Worm (Caenorhabditis elegans) whole organism, L1 larva: ENCODE results near the gene wht-7.
A peak's percentile ranks its signal among the peaks of the same experiment; 100 is the strongest.

Experiments used
- C16A3.4 ChIP-seq: fragments of 150-350 bp; optimal IDR thresholded peaks from 2 replicates; lab custom pipeline; 2014; ENCODE audit warnings: missing biosample characterization, missing genetic modification characterization
- Y116A8C.19 ChIP-seq: sonication (generic microtip); optimal IDR thresholded peaks from 2 replicates; lab custom pipeline; 2016; ENCODE audit warnings: missing compliant biosample characterization, missing genetic modification characterization, borderline replicate concordance
- alr-1 ChIP-seq: fragments of 200-800 bp; sonication (Bioruptor generic); optimal IDR thresholded peaks from 2 replicates; lab custom pipeline; 2018; ENCODE audit warnings: borderline replicate concordance, mild to moderate bottlenecking, missing genetic modification characterization, missing compliant biosample characterization
- ama-1 ChIP-seq: fragments of 150-350 bp; optimal IDR thresholded peaks from 2 replicates; lab custom pipeline; 2014
- blmp-1 ChIP-seq: fragments of 150-350 bp; optimal IDR thresholded peaks from 2 replicates; lab custom pipeline; 2014; ENCODE audit warnings: missing biosample characterization, missing genetic modification characterization
- ceh-82 ChIP-seq, 3 experiments: fragments of 150-350 bp in 1 of 3; sonication (generic microtip) in 2 of 3; optimal IDR thresholded peaks; 2 replicates each; lab custom pipeline; 2014 to 2017; ENCODE audit warnings: missing biosample characterization in 3 of 3, missing genetic modification characterization in 3 of 3
- ceh-88 ChIP-seq: fragments of 200-800 bp; sonication (Bioruptor generic); IDR thresholded peaks from 2 replicates; pipeline ENCODE4 v1.3.6; 2022; ENCODE audit warnings: missing genetic modification characterization, missing compliant biosample characterization
- ces-1 ChIP-seq: fragments of 150-350 bp; optimal IDR thresholded peaks from 2 replicates; lab custom pipeline; 2014; ENCODE audit warnings: missing biosample characterization, missing genetic modification reagents, missing genetic modification characterization
- dpl-1 ChIP-seq, 3 experiments: fragments of 150-350 bp in 2 of 3; sonication (generic microtip) in 1 of 3; optimal IDR thresholded peaks; 2 replicates each; lab custom pipeline; 2014 to 2017; ENCODE audit warnings: missing biosample characterization in 3 of 3, missing genetic modification characterization in 3 of 3, missing genetic modification reagents in 3 of 3
- efl-1 ChIP-seq, 4 experiments: fragments of 150-350 bp; optimal IDR thresholded peaks in 3 of 4; peaks in 1 of 4; 1 replicate in 1 of 4; 2 replicates in 3 of 4; lab custom pipeline; 2014; ENCODE audit warnings: missing biosample characterization in 2 of 4, missing genetic modification characterization in 2 of 4, missing genetic modification reagents in 2 of 4
- egl-13 ChIP-seq: sonication (generic microtip); optimal IDR thresholded peaks from 2 replicates; lab custom pipeline; 2016; ENCODE audit warnings: missing genotype, missing genetic modification reagents, missing genetic modification characterization, missing compliant biosample characterization
- egl-27 ChIP-seq, 2 experiments: fragments of 150-350 bp in 1 of 2; sonication (generic microtip); optimal IDR thresholded peaks; 3 replicates each; lab custom pipeline; 2017 to 2018; ENCODE audit warnings: missing biosample characterization in 2 of 2, missing genetic modification characterization in 2 of 2, missing genetic modification reagents in 2 of 2
- elt-3 ChIP-seq, 6 experiments: fragments of 150-350 bp in 1 of 6; sonication (generic microtip); optimal IDR thresholded peaks; 2 replicates each; lab custom pipeline; 2017 to 2018; ENCODE audit warnings: missing biosample characterization in 6 of 6, missing genetic modification characterization in 6 of 6, inconsistent platforms in 1 of 6
- ets-5 ChIP-seq: fragments of 200-800 bp; sonication (Bioruptor generic); IDR thresholded peaks from 2 replicates; pipeline ENCODE4 v1.3.6; 2022; ENCODE audit warnings: missing genetic modification characterization, missing compliant biosample characterization
- fkh-10 ChIP-seq: sonication (generic microtip); optimal IDR thresholded peaks from 2 replicates; lab custom pipeline; 2017; ENCODE audit warnings: missing biosample characterization, missing genetic modification reagents, missing genetic modification characterization
- fkh-4 ChIP-seq: sonication (generic microtip); optimal IDR thresholded peaks from 2 replicates; lab custom pipeline; 2016; ENCODE audit warnings: missing compliant biosample characterization, missing genetic modification characterization, borderline replicate concordance
- fos-1 ChIP-seq: fragments of 150-350 bp; optimal IDR thresholded peaks from 2 replicates; lab custom pipeline; 2014; ENCODE audit warnings: missing biosample characterization, missing genetic modification characterization
- grh-1 ChIP-seq: fragments of 200-800 bp; sonication (Bioruptor generic); IDR thresholded peaks from 2 replicates; pipeline ENCODE4 v1.3.6; 2022; ENCODE audit warnings: missing genetic modification reagents, missing genetic modification characterization, missing compliant biosample characterization
- irx-1 ChIP-seq: sonication (generic microtip); optimal IDR thresholded peaks from 2 replicates; lab custom pipeline; 2016; ENCODE audit warnings: missing genetic modification characterization, missing compliant biosample characterization
- jun-1 ChIP-seq: fragments of 150-350 bp; optimal IDR thresholded peaks from 2 replicates; lab custom pipeline; 2014; ENCODE audit warnings: missing biosample characterization, missing genetic modification reagents, missing genetic modification characterization
- lin-13 ChIP-seq: fragments of 150-350 bp; optimal IDR thresholded peaks from 2 replicates; lab custom pipeline; 2014; ENCODE audit warnings: missing biosample characterization, missing genetic modification reagents, missing genetic modification characterization
- lin-14 ChIP-seq: fragments of 200-800 bp; sonication (Bioruptor generic); optimal IDR thresholded peaks from 2 replicates; lab custom pipeline; 2018; ENCODE audit warnings: mild to moderate bottlenecking, missing genetic modification characterization, moderate library complexity, missing compliant biosample characterization
- lin-35 ChIP-seq, 2 experiments: fragments of 150-350 bp; optimal IDR thresholded peaks; 2 replicates each; lab custom pipeline; 2014; ENCODE audit warnings: missing biosample characterization in 2 of 2, missing genetic modification characterization in 2 of 2, missing genetic modification reagents in 2 of 2
- lin-39 ChIP-seq: fragments of 150-350 bp; optimal IDR thresholded peaks from 2 replicates; lab custom pipeline; 2014; ENCODE audit warnings: missing biosample characterization, missing genetic modification reagents, missing genetic modification characterization
- lir-3 ChIP-seq: sonication (generic microtip); optimal IDR thresholded peaks from 2 replicates; lab custom pipeline; 2016; ENCODE audit warnings: mild to moderate bottlenecking, missing genetic modification characterization, moderate library complexity, missing compliant biosample characterization; ENCODE audit not compliant: poor library complexity
- lsy-2 ChIP-seq, 2 experiments: fragments of 150-350 bp; optimal IDR thresholded peaks; 2 replicates each; lab custom pipeline; 2014; ENCODE audit warnings: missing biosample characterization in 2 of 2, missing genetic modification characterization in 2 of 2
- mdl-1 ChIP-seq, 2 experiments: fragments of 150-350 bp; optimal IDR thresholded peaks; 2 replicates each; lab custom pipeline; 2014 to 2017; ENCODE audit warnings: missing biosample characterization in 2 of 2, missing genetic modification characterization in 2 of 2, inconsistent platforms in 1 of 2
- mep-1 ChIP-seq: fragments of 150-350 bp; optimal IDR thresholded peaks from 2 replicates; lab custom pipeline; 2014; ENCODE audit warnings: missing biosample characterization, missing genetic modification characterization
- nhr-19 ChIP-seq: fragments of 200-800 bp; sonication (Bioruptor generic); conservative IDR thresholded peaks from 2 replicates; pipeline ENCODE4 v1.3.6; 2022; ENCODE audit warnings: missing genetic modification characterization, missing compliant biosample characterization
- nhr-20 ChIP-seq: sonication (generic microtip); optimal IDR thresholded peaks from 2 replicates; lab custom pipeline; 2016; ENCODE audit warnings: mild to moderate bottlenecking, missing genetic modification characterization, missing compliant biosample characterization
- nhr-237 ChIP-seq: fragments of 150-350 bp; optimal IDR thresholded peaks from 2 replicates; lab custom pipeline; 2014; ENCODE audit warnings: missing biosample characterization, missing genetic modification characterization
- nhr-28 ChIP-seq: fragments of 150-350 bp; optimal IDR thresholded peaks from 2 replicates; lab custom pipeline; 2014; ENCODE audit warnings: missing biosample characterization, missing genetic modification characterization
- nhr-47 ChIP-seq: sonication (generic microtip); optimal IDR thresholded peaks from 2 replicates; lab custom pipeline; 2016; ENCODE audit warnings: mild to moderate bottlenecking, missing genetic modification characterization, moderate library complexity, missing compliant biosample characterization
- nhr-71 ChIP-seq: sonication (generic microtip); optimal IDR thresholded peaks from 2 replicates; lab custom pipeline; 2016; ENCODE audit warnings: mild to moderate bottlenecking, missing genetic modification characterization, moderate library complexity, missing compliant biosample characterization
- nhr-77 ChIP-seq: fragments of 150-350 bp; optimal IDR thresholded peaks from 2 replicates; lab custom pipeline; 2014; ENCODE audit warnings: missing biosample characterization, missing genetic modification characterization
- nhr-85 ChIP-seq: sonication (generic microtip); peaks from one replicate; lab custom pipeline; 2016; ENCODE audit warnings: missing genetic modification characterization, inconsistent platforms, missing compliant biosample characterization
- nhr-90 ChIP-seq: sonication (generic microtip); optimal IDR thresholded peaks from 2 replicates; lab custom pipeline; 2016; ENCODE audit warnings: mild to moderate bottlenecking, missing genetic modification characterization, missing compliant biosample characterization; ENCODE audit not compliant: poor library complexity
- rnt-1 ChIP-seq: sonication (generic microtip); optimal IDR thresholded peaks from 2 replicates; lab custom pipeline; 2016; ENCODE audit warnings: mild to moderate bottlenecking, missing genetic modification characterization, moderate library complexity, missing compliant biosample characterization
- skn-1 ChIP-seq: fragments of 150-350 bp; optimal IDR thresholded peaks from 2 replicates; lab custom pipeline; 2014; ENCODE audit warnings: missing biosample characterization, missing genetic modification characterization
- snu-23 ChIP-seq: sonication (generic microtip); optimal IDR thresholded peaks from 2 replicates; lab custom pipeline; 2016; ENCODE audit warnings: missing genetic modification characterization, missing compliant biosample characterization
- sox-4 ChIP-seq: sonication (generic microtip); optimal IDR thresholded peaks from 2 replicates; lab custom pipeline; 2016; ENCODE audit warnings: missing genetic modification characterization, missing compliant biosample characterization
- sptf-1 ChIP-seq: fragments of 150-350 bp; optimal IDR thresholded peaks from 2 replicates; lab custom pipeline; 2014; ENCODE audit warnings: missing biosample characterization, missing genetic modification characterization
- swsn-7 ChIP-seq: sonication (generic microtip); optimal IDR thresholded peaks from 2 replicates; lab custom pipeline; 2016; ENCODE audit warnings: missing genetic modification characterization, missing compliant biosample characterization
- tbx-2 ChIP-seq: sonication (generic microtip); optimal IDR thresholded peaks from 2 replicates; lab custom pipeline; 2016; ENCODE audit warnings: missing genetic modification characterization, missing compliant biosample characterization
- unc-130 ChIP-seq: fragments of 150-350 bp; optimal IDR thresholded peaks from 2 replicates; lab custom pipeline; 2017; ENCODE audit warnings: missing biosample characterization, missing genetic modification characterization, inconsistent platforms
- unc-62 ChIP-seq: fragments of 150-350 bp; optimal IDR thresholded peaks from 2 replicates; lab custom pipeline; 2014; ENCODE audit warnings: missing biosample characterization, missing genetic modification reagents, missing genetic modification characterization
- unc-86 ChIP-seq: sonication (generic microtip); optimal IDR thresholded peaks from 2 replicates; lab custom pipeline; 2016; ENCODE audit warnings: missing genetic modification characterization, missing compliant biosample characterization
- unc-98 ChIP-seq: fragments of 200-800 bp; sonication (Bioruptor generic); IDR thresholded peaks from 2 replicates; pipeline ENCODE4 v1.3.6; 2022; ENCODE audit warnings: missing genetic modification characterization, missing compliant biosample characterization
- zip-4 ChIP-seq: fragments of 200-800 bp; sonication (Bioruptor generic); optimal IDR thresholded peaks from 2 replicates; lab custom pipeline; 2018; ENCODE audit warnings: mild to moderate bottlenecking, missing genetic modification characterization, moderate library complexity, missing compliant biosample characterization

wht-7 gene

ce11 chrIII:6145309-6145708 is 4.1 kb downstream of the wht-7 start:
- TF ChIP-seq alr-1 (tag; lab: Kevin White, UChicago) (no peak), nhr-237 (tag; lab: Kevin White, UChicago) (no peak), ceh-82 (tag; optimal IDR thresholded peaks at IDR 0.05; lab: Kevin White, UChicago) (no peak), elt-3 (tag; optimal IDR thresholded peaks at IDR 0.05; lab: Kevin White, UChicago) (peak in 5 of 6 experiments; percentile 40 to 90 (median 79)), Y116A8C.19 (tag; lab: Kevin White, UChicago) (no peak), fkh-4 (tag; lab: Kevin White, UChicago) (no peak), rnt-1 (tag; lab: Kevin White, UChicago) (peak; percentile 5), unc-130 (tag; lab: Kevin White, UChicago) (peak; percentile 38), ama-1 (lab: Kevin White, UChicago) (no peak), nhr-85 (tag; lab: Kevin White, UChicago) (peak; percentile 88), unc-62 (GFP tag; lab: Kevin White, UChicago) (no peak), nhr-20 (tag; lab: Kevin White, UChicago) (peak; percentile 74), nhr-77 (tag; lab: Kevin White, UChicago) (no peak), tbx-2 (peak; percentile 50), lsy-2 (tag; optimal IDR thresholded peaks at IDR 0.05; lab: Kevin White, UChicago) (peak in 1 of 2 experiments; percentile 4), unc-98 (GFP tag; lab: Robert Waterston, UW) (no peak), nhr-71 (tag; lab: Kevin White, UChicago) (peak; percentile 55), mdl-1 (tag; optimal IDR thresholded peaks at IDR 0.05; lab: Kevin White, UChicago) (peak in 1 of 2 experiments; percentile 55), unc-86 (tag; lab: Kevin White, UChicago) (no peak), lir-3 (no peak), jun-1 (tag; lab: Kevin White, UChicago) (no peak), dpl-1 (GFP tag; optimal IDR thresholded peaks at IDR 0.05; lab: Kevin White, UChicago) (peak in 1 of 3 experiments; percentile 12), ces-1 (GFP tag; lab: Kevin White, UChicago) (no peak), lin-14 (GFP tag; lab: Kevin White, UChicago) (peak; percentile 46), sptf-1 (tag; lab: Kevin White, UChicago) (no peak), fkh-10 (no peak), lin-35 (GFP tag; optimal IDR thresholded peaks at IDR 0.05; lab: Kevin White, UChicago) (peak in 1 of 2 experiments; percentile 45), ceh-88 (no peak), blmp-1 (tag; lab: Kevin White, UChicago) (peak; percentile 73), snu-23 (GFP tag; lab: Kevin White, UChicago) (peak; percentile 37), mep-1 (tag; lab: Kevin White, UChicago) (peak; percentile 45), lin-39 (no peak), efl-1 (optimal IDR thresholded peaks at IDR 0.05; lab: Kevin White, UChicago) (no peak), efl-1 (GFP tag; optimal IDR thresholded peaks at IDR 0.05 in 1 of 2; lab: Kevin White, UChicago) (peak in 1 of 2 experiments; percentile 72), C16A3.4 (tag; lab: Kevin White, UChicago) (peak; percentile 33), swsn-7 (tag; lab: Kevin White, UChicago) (no peak), fos-1 (no peak), sox-4 (no peak), skn-1 (no peak), egl-27 (tag; optimal IDR thresholded peaks at IDR 0.05; lab: Kevin White, UChicago) (no peak), egl-13 (no peak), nhr-47 (tag; lab: Kevin White, UChicago) (peak; percentile 16), lin-13 (GFP tag; lab: Kevin White, UChicago) (no peak), nhr-19 (GFP tag; lab: Robert Waterston, UW) (peak; percentile 67), irx-1 (no peak), nhr-90 (peak; percentile 65), zip-4 (no peak), grh-1 (GFP tag; lab: Robert Waterston, UW) (no peak), nhr-28 (tag; lab: Kevin White, UChicago) (no peak), ets-5 (GFP tag; lab: Robert Waterston, UW) (no peak)
- TF ChIP-seq, all 84 proteins: peak for 20
